Worm (Caenorhabditis elegans) whole organism, L4/young adult: ENCODE results near the gene pid-1.

Source experiments
- W03F9.2 ChIP-seq: fragments of 150-350 bp; optimal IDR thresholded peaks from 2 replicates; lab custom pipeline; 2014; ENCODE audit warnings: missing biosample characterization, missing genetic modification characterization
- dao-5 ChIP-seq: sonication (generic microtip); optimal IDR thresholded peaks from 2 replicates; lab custom pipeline; 2016; ENCODE audit warnings: missing genotype, missing genetic modification characterization, moderate library complexity, missing compliant biosample characterization
- him-1 ChIP-seq: sonication (generic microtip); optimal IDR thresholded peaks from 2 replicates; lab custom pipeline; 2016; ENCODE audit warnings: missing genotype, missing genetic modification reagents, missing genetic modification characterization, missing compliant biosample characterization

The pid-1 gene

ce11 chrII:7699009-7699408 lies 8.7 kb upstream of the pid-1 start, which contains the start of the genes moa-2 and cdk-11.1:
moa-2 (minus strand) TSS chrII:7699033.
cdk-11.1 (plus strand) TSS chrII:7699235.
- TF ChIP-seq him-1 (tag; lab: Kevin White, UChicago) (no peak), W03F9.2 (tag; lab: Kevin White, UChicago) (no peak), dao-5 (tag; lab: Kevin White, UChicago) (no peak)

- TF ChIP-seq W03F9.2 (tag; lab: Kevin White, UChicago) = no peak
- no peak for TF ChIP-seq him-1 (tag; lab: Kevin White, UChicago)
- no peak for TF ChIP-seq dao-5 (tag; lab: Kevin White, UChicago)
Measured at ce11 chrII:7698406-7698805, 8.1 kb upstream of the pid-1 start, which contains the start of gene B0495.5. B0495.5 (minus strand) TSS chrII:7698506.

- TF ChIP-seq him-1 (tag; lab: Kevin White, UChicago) (no peak), dao-5 (tag; lab: Kevin White, UChicago) (no peak), W03F9.2 (tag; lab: Kevin White, UChicago) (no peak)
Measured at ce11 chrII:7697156-7697555, 6.8 kb upstream of the pid-1 start.

- TF ChIP-seq dao-5 (tag; lab: Kevin White, UChicago) = no peak
- TF ChIP-seq him-1 (tag; lab: Kevin White, UChicago) = no peak
- TF ChIP-seq W03F9.2 (tag; lab: Kevin White, UChicago) = no peak
Measured at ce11 chrII:7695636-7696035, 5.3 kb upstream of the pid-1 start.

ce11 chrII:7694745-7695144 lies 4.4 kb upstream of the pid-1 start:
- no peak for TF ChIP-seq dao-5 (tag; lab: Kevin White, UChicago)
- TF ChIP-seq W03F9.2 (tag; lab: Kevin White, UChicago) = no peak
- no peak for TF ChIP-seq him-1 (tag; lab: Kevin White, UChicago)

DNA sequence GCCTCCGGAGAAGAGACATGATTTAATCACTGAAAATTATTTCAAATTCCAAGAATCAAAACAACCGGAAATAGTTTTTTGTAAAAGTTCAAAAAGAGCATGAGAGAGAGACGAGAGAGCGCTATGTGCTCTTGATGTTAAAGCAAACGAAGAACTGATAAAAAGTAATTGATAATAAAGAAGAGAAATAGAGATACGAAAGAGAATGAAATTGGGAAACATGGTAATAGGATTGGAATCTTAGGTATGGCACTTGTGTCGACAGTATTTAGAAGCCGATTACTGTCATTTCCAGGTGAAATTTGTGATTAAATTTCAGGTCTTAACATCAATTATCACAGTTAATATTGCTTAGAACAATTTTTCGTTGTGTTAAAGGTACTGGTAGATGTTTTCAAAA lies 3.6 kb upstream of the pid-1 start, which contains the start of gene nhx-2:
Gene nhx-2 (minus strand): TSS at position 29 of the 400 bp plus-strand sequence.
- TF ChIP-seq dao-5 (tag; lab: Kevin White, UChicago) (no peak), him-1 (tag; lab: Kevin White, UChicago) (no peak), W03F9.2 (tag; lab: Kevin White, UChicago) (no peak)

ce11 chrII:7684589-7684988 lies 5.8 kb downstream of the pid-1 start, which contains the start of gene F18A1.1:
F18A1.1 (plus strand) TSS chrII:7684889.
- TF ChIP-seq W03F9.2 (tag; lab: Kevin White, UChicago) = no peak
- no peak for TF ChIP-seq him-1 (tag; lab: Kevin White, UChicago)
- TF ChIP-seq dao-5 (tag; lab: Kevin White, UChicago) = no peak

DNA sequence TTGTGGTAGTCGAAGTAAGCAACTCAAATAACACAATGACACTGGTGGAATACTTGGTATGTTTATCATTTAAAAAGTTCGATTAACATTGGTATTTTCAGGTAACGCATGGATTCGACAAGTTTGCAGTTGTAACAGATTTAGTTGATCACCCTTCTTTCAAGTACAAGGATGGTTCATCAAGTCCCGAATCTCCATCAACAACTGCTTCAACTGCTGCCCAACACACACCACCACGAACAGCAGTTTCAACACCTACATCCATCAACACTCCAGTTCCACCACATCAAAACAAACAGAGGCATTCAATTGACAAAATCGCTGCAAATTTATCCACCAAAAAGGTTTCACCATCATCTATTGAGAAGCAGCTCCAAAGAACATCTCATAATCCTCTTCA lies 7.9 kb downstream of the pid-1 start:
- TF ChIP-seq dao-5 (tag; lab: Kevin White, UChicago) = no peak
- no peak for TF ChIP-seq him-1 (tag; lab: Kevin White, UChicago)
- TF ChIP-seq W03F9.2 (tag; lab: Kevin White, UChicago) = no peak

DNA sequence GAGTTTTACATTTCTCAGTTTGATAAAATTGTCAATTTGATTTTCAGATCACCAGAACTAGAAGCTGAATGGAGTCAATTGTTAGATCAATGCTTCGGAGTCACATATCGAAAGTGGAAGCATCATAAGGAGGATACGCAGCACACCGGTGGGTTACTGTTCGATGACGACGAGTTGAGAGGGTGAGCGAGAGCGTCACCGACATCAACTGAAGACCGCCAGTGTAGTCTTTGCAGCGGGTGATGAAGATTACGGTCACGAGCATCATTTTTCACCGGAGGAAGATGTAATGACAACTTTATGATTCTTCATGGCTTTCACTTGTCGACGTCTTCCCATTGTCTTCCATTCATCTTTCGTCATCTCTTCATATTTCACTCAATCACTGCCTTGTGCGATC lies 8.5 kb downstream of the pid-1 start, which contains the start of gene lin-26:
Gene lin-26 (plus strand): TSS at position 301 of the 400 bp plus-strand sequence.
- TF ChIP-seq him-1 (tag; lab: Kevin White, UChicago) (no peak), W03F9.2 (tag; lab: Kevin White, UChicago) (no peak), dao-5 (tag; lab: Kevin White, UChicago) (no peak)

DNA sequence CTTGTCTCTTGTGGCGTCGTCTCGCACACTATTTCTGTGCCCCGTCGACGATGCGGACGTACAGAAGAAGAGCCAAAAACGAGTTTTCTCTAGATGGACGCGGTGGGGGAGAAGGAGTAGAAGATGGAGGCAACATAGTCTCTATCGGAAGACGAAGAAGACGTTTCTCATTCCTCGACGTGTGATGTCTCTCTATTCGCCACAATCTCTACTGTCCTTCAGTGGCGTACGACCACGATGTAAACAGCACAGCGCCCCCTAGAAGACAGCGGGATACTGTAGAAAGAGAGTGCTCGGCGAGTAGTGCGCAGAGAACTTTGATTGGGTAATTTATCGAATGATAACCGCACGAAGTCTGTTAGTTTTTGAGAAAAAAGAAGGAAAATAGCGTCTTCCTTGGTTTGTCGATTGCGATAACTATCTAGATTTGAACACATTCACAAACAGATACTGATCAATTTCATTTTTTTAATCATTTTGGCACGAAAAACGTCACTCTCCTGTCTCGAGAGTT lies 10.8 kb downstream of the pid-1 start:
- TF ChIP-seq him-1 (tag; lab: Kevin White, UChicago) (no peak), dao-5 (tag; lab: Kevin White, UChicago) (no peak), W03F9.2 (tag; lab: Kevin White, UChicago) (no peak)

DNA sequence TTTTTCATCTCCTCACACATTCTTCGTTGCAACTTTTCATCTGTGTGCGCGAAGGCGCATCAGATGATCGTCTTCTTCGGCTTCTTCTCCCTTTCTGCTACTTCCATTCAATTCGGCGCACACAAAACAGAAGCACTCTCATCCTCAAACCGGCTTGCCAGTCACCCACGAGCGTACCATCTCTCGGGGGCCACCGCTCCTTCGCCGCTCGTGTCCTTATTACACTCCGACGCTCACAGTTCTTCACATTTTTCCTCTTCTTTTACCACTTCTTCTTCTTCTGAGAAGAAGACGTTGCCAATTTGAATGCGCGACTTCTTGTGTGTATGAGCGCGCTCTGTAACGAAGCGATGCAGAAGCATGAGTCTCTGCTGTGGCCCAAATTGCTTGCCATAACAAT lies 11.8 kb downstream of the pid-1 start:
- TF ChIP-seq dao-5 (tag; lab: Kevin White, UChicago) (no peak), W03F9.2 (tag; lab: Kevin White, UChicago) (no peak), him-1 (tag; lab: Kevin White, UChicago) (no peak)

- TF ChIP-seq dao-5 (tag; lab: Kevin White, UChicago) (no peak), W03F9.2 (tag; lab: Kevin White, UChicago) (no peak), him-1 (tag; lab: Kevin White, UChicago) (no peak)
Measured at ce11 chrII:7676307-7676905, 13.9 kb downstream of the pid-1 start.

DNA sequence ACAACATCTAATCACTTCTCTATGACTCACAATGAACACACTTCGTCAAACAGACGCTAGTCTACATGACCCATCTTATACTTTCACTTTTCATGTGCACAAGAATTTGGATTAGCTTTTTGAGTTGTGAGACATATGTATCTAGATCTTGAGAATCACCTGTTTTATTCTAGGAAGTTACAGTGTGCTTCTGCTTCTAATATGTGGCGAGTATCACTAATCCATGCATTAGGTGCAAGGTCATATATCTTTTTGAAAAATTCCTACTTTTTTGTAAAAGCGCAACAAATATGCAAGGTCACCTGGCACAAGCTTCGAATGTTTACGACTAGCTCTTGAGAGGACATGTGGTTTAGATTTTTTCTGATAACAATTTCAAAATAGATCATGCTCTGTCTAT lies 14.6 kb downstream of the pid-1 start:
- TF ChIP-seq W03F9.2 (tag; lab: Kevin White, UChicago) = no peak
- TF ChIP-seq dao-5 (tag; lab: Kevin White, UChicago) = no peak

DNA sequence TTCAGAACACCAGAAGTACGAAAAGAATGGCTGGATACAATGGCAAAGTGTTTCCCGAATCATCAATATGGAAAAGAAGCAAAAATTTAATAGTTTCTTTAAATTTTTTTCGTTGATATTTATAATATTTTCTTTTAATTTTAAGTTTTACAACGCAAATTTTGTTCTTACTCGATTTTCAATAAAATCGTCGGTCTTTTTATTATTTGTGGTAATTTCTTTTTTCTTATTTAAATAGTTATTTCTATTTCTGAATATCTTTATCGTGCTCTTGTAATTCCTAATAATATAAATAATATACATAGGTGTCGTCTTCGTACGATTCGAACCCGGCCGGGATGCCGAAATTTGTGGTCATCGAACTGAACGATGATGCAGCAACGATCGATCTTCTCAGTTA lies 18.7 kb downstream of the pid-1 start, which contains the start of gene lir-1:
Gene lir-1 (plus strand): TSS at position 301 of the 400 bp plus-strand sequence.
- TF ChIP-seq him-1 (tag; lab: Kevin White, UChicago) (no peak), W03F9.2 (tag; lab: Kevin White, UChicago) (no peak), dao-5 (tag; lab: Kevin White, UChicago) (no peak)
